Fruit fly (Drosophila melanogaster) Kc167 (cell line): ENCODE measurements around the gene CG3104.

Source experiments
- Sin3A ChIP-seq: fragments of >200 bp; optimal IDR thresholded peaks from 2 replicates; lab custom pipeline; 2018; ENCODE audit warnings: missing external identifiers
- h ChIP-seq: fragments of >200 bp; optimal IDR thresholded peaks from 3 replicates; lab custom pipeline; 2018; ENCODE audit warnings: missing external identifiers

DNA sequence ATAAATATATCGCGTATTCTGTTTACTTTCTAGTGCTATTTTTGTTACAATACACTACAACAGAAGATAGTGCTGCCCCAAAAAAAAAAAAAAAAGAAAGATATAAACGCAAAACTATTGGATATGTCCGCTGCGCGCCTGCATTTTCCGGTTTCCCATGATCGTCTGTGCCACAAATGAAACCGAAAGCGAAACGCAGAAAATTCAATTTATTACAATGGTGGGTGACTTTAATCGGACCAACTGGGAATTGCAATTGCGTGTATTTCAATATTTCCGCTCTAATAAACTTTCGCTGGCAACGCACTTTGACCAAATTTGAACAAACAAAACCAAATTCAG is 7.0 kb upstream of the CG3104 start:
- TF ChIP-seq h (lab: Kevin White, UChicago) (no peak), Sin3A (no peak)
